Fruit fly (Drosophila melanogaster) whole organism, prepupa: ENCODE data around the gene CG1271.

Experiments
- Blimp-1 ChIP-seq: fragments of 200-800 bp; sonication (Bioruptor generic); optimal IDR thresholded peaks from 3 replicates; lab custom pipeline; 2017; ENCODE audit warnings: missing biosample characterization, missing genetic modification characterization, mild to moderate bottlenecking, moderate library complexity, missing genetic modification reagents
- CG10631 ChIP-seq: fragments of 200-800 bp; sonication (Bioruptor generic); optimal IDR thresholded peaks from 2 replicates; lab custom pipeline; 2016; ENCODE audit warnings: missing biosample characterization, missing genetic modification characterization
- CG10669 ChIP-seq: fragments of 200-800 bp; sonication (Bioruptor generic); optimal IDR thresholded peaks from 3 replicates; lab custom pipeline; 2018; ENCODE audit warnings: missing biosample characterization, mild to moderate bottlenecking, missing genetic modification characterization, moderate library complexity
- CG11294 ChIP-seq: fragments of 200-800 bp; sonication (Bioruptor generic); IDR thresholded peaks from 2 replicates; pipeline ENCODE4 v1.3.6; 2022; ENCODE audit warnings: missing biosample characterization, missing genetic modification characterization
- CG11762 ChIP-seq: fragments of 200-800 bp; sonication (Bioruptor generic); optimal IDR thresholded peaks from 3 replicates; lab custom pipeline; 2016; ENCODE audit warnings: missing biosample characterization, missing genetic modification characterization; ENCODE audit not compliant: insufficient read depth
- CG11902 ChIP-seq: fragments of 200-800 bp; sonication (Bioruptor generic); optimal IDR thresholded peaks from 3 replicates; lab custom pipeline; 2016; ENCODE audit warnings: missing biosample characterization, missing genetic modification characterization
- CG15336 ChIP-seq: fragments of 200-800 bp; sonication (Bioruptor generic); IDR thresholded peaks from 2 replicates; pipeline ENCODE4 v1.3.6; 2022; ENCODE audit warnings: missing biosample characterization, missing genetic modification characterization
- CG1621 ChIP-seq: fragments of 200-800 bp; sonication (Bioruptor generic); optimal IDR thresholded peaks from 3 replicates; lab custom pipeline; 2018; ENCODE audit warnings: missing biosample characterization, mild to moderate bottlenecking, missing genetic modification characterization
- CG16779 ChIP-seq: fragments of 200-800 bp; sonication (Bioruptor generic); optimal IDR thresholded peaks from 3 replicates; lab custom pipeline; 2017; ENCODE audit warnings: missing biosample characterization, mild to moderate bottlenecking, missing genetic modification characterization
- CG3032 ChIP-seq: fragments of 200-800 bp; optimal IDR thresholded peaks from 2 replicates; lab custom pipeline; 2019; ENCODE audit warnings: missing biosample characterization, mild to moderate bottlenecking, missing genetic modification characterization, moderate library complexity
- CG31627 ChIP-seq: fragments of 200-800 bp; sonication (Bioruptor generic); optimal IDR thresholded peaks from 3 replicates; lab custom pipeline; 2016; ENCODE audit warnings: missing biosample characterization, missing genetic modification characterization
- CG4318 ChIP-seq: fragments of 200-800 bp; sonication (Bioruptor generic); optimal IDR thresholded peaks from 3 replicates; lab custom pipeline; 2017; ENCODE audit warnings: missing biosample characterization, mild to moderate bottlenecking, missing genetic modification characterization
- CG6163 ChIP-seq: fragments of 200-800 bp; sonication (Bioruptor generic); IDR thresholded peaks from 3 replicates; pipeline ENCODE4 v1.3.6; 2022; ENCODE audit warnings: missing biosample characterization, missing genetic modification characterization
- CG6276 ChIP-seq: fragments of 200-800 bp; sonication (Bioruptor generic); optimal IDR thresholded peaks from 2 replicates; lab custom pipeline; 2017; ENCODE audit warnings: missing biosample characterization, mild to moderate bottlenecking, missing genetic modification characterization
- CG6808 ChIP-seq: fragments of 200-800 bp; sonication (Bioruptor generic); optimal IDR thresholded peaks from 3 replicates; lab custom pipeline; 2017; ENCODE audit warnings: missing biosample characterization, missing genetic modification characterization, mild to moderate bottlenecking, moderate library complexity, missing genetic modification reagents
- CG6854 ChIP-seq: fragments of 200-800 bp; sonication (Bioruptor generic); optimal IDR thresholded peaks from 2 replicates; lab custom pipeline; 2017; ENCODE audit warnings: missing biosample characterization, mild to moderate bottlenecking, missing genetic modification characterization
- CG7368 ChIP-seq: fragments of 200-800 bp; sonication (Bioruptor generic); optimal IDR thresholded peaks from 3 replicates; lab custom pipeline; 2016; ENCODE audit warnings: missing biosample characterization, missing genetic modification characterization
- CG8319 ChIP-seq: fragments of 200-800 bp; sonication (Bioruptor generic); optimal IDR thresholded peaks from 3 replicates; lab custom pipeline; 2016; ENCODE audit warnings: missing biosample characterization, missing genetic modification characterization
- CG8632 ChIP-seq: fragments of 200-800 bp; sonication (Bioruptor generic); optimal IDR thresholded peaks from 3 replicates; lab custom pipeline; 2016; ENCODE audit warnings: missing biosample characterization, missing genetic modification characterization
- CG9139 ChIP-seq: fragments of 200-800 bp; sonication (Bioruptor generic); optimal IDR thresholded peaks from 3 replicates; lab custom pipeline; 2017; ENCODE audit warnings: missing biosample characterization, mild to moderate bottlenecking, missing genetic modification characterization
- Eip75B ChIP-seq: fragments of 200-800 bp; sonication (Bioruptor generic); optimal IDR thresholded peaks from 3 replicates; lab custom pipeline; 2016; ENCODE audit warnings: missing biosample characterization, missing genetic modification characterization
- Eip78C ChIP-seq: fragments of 200-800 bp; sonication (Bioruptor generic); peaks from one replicate; lab custom pipeline; 2016; ENCODE audit warnings: missing biosample characterization, missing genetic modification characterization
- Ets96B ChIP-seq: fragments of 200-800 bp; optimal IDR thresholded peaks from 2 replicates; lab custom pipeline; 2019; ENCODE audit warnings: missing biosample characterization, mild to moderate bottlenecking, missing genetic modification characterization, moderate library complexity
- Gug ChIP-seq: fragments of 200-800 bp; sonication (Bioruptor generic); IDR thresholded peaks from 2 replicates; pipeline ENCODE4 v1.3.6; 2022; ENCODE audit warnings: missing biosample characterization, missing genetic modification characterization
- Hr38 ChIP-seq: sonication (Bioruptor generic); optimal IDR thresholded peaks from 2 replicates; lab custom pipeline; 2016; ENCODE audit warnings: missing biosample characterization, missing genetic modification characterization
- Hr39 ChIP-seq: fragments of 200-800 bp; sonication (Bioruptor generic); optimal IDR thresholded peaks from 2 replicates; lab custom pipeline; 2016; ENCODE audit warnings: missing biosample characterization, missing genetic modification characterization
- Hr4 ChIP-seq: fragments of 200-800 bp; sonication (Bioruptor generic); optimal IDR thresholded peaks from 3 replicates; lab custom pipeline; 2016; ENCODE audit warnings: missing biosample characterization, missing genetic modification characterization
- Lpt ChIP-seq: fragments of 200-800 bp; sonication (Bioruptor generic); optimal IDR thresholded peaks from 3 replicates; lab custom pipeline; 2016; ENCODE audit warnings: missing biosample characterization, missing genetic modification characterization
- Met ChIP-seq: fragments of 200-800 bp; sonication (Bioruptor generic); optimal IDR thresholded peaks from 3 replicates; lab custom pipeline; 2016; ENCODE audit warnings: missing biosample characterization, missing genetic modification characterization
- OdsH ChIP-seq: fragments of 200-800 bp; sonication (Bioruptor generic); optimal IDR thresholded peaks from 3 replicates; lab custom pipeline; 2016; ENCODE audit warnings: missing biosample characterization, missing genetic modification characterization
- Sox102F ChIP-seq: fragments of 200-800 bp; sonication (Bioruptor generic); optimal IDR thresholded peaks from 2 replicates; lab custom pipeline; 2016; ENCODE audit warnings: missing biosample characterization, mild to moderate bottlenecking, missing genetic modification characterization
- Sox14 ChIP-seq: fragments of 200-800 bp; sonication (Bioruptor generic); optimal IDR thresholded peaks from 3 replicates; lab custom pipeline; 2016; ENCODE audit warnings: missing biosample characterization, missing genetic modification characterization
- achi ChIP-seq: fragments of 200-800 bp; sonication (Bioruptor generic); optimal IDR thresholded peaks from 3 replicates; lab custom pipeline; 2016; ENCODE audit warnings: missing biosample characterization, missing genetic modification characterization
- acj6 ChIP-seq: fragments of 200-800 bp; sonication (Bioruptor generic); optimal IDR thresholded peaks from 3 replicates; lab custom pipeline; 2016; ENCODE audit warnings: missing biosample characterization, missing genetic modification characterization
- cyc ChIP-seq: fragments of 200-800 bp; sonication (Bioruptor generic); optimal IDR thresholded peaks from 3 replicates; lab custom pipeline; 2016; ENCODE audit warnings: missing biosample characterization, missing genetic modification characterization
- dac ChIP-seq: fragments of 200-800 bp; sonication (Bioruptor generic); optimal IDR thresholded peaks from 2 replicates; lab custom pipeline; 2017; ENCODE audit warnings: missing biosample characterization, mild to moderate bottlenecking, missing genetic modification characterization
- dsx ChIP-seq: fragments of 200-800 bp; optimal IDR thresholded peaks from 3 replicates; lab custom pipeline; 2019; ENCODE audit warnings: missing biosample characterization, mild to moderate bottlenecking, missing genetic modification characterization, moderate library complexity; ENCODE audit not compliant: poor library complexity, severe bottlenecking
- eg ChIP-seq: fragments of 200-800 bp; sonication (Bioruptor generic); IDR thresholded peaks from 3 replicates; pipeline ENCODE4 v1.3.6; 2022; ENCODE audit warnings: missing biosample characterization, missing genetic modification characterization
- esn ChIP-seq: fragments of 200-800 bp; sonication (Bioruptor generic); optimal IDR thresholded peaks from 2 replicates; lab custom pipeline; 2016; ENCODE audit warnings: missing biosample characterization, mild to moderate bottlenecking, missing genetic modification characterization, moderate library complexity
- fd59A ChIP-seq: fragments of 200-800 bp; sonication (Bioruptor generic); optimal IDR thresholded peaks from 2 replicates; lab custom pipeline; 2017; ENCODE audit warnings: missing biosample characterization, mild to moderate bottlenecking, missing genetic modification characterization, missing genetic modification reagents
- fkh ChIP-seq: fragments of 200-800 bp; sonication (Bioruptor generic); optimal IDR thresholded peaks from 3 replicates; lab custom pipeline; 2017; ENCODE audit warnings: missing biosample characterization, mild to moderate bottlenecking, missing genetic modification characterization, moderate library complexity
- net ChIP-seq: fragments of 200-800 bp; sonication (Bioruptor generic); optimal IDR thresholded peaks from 3 replicates; lab custom pipeline; 2016; ENCODE audit warnings: missing biosample characterization, missing genetic modification characterization
- spab ChIP-seq: fragments of 200-800 bp; sonication (Bioruptor generic); optimal IDR thresholded peaks from 2 replicates; lab custom pipeline; 2017; ENCODE audit warnings: missing biosample characterization, mild to moderate bottlenecking, missing genetic modification characterization, missing genetic modification reagents
- ss ChIP-seq, 2 experiments: fragments of 200-800 bp; sonication (Bioruptor generic); optimal IDR thresholded peaks; 2 replicates in 1 of 2; 3 replicates in 1 of 2; lab custom pipeline; 2017 to 2018; ENCODE audit warnings: mild to moderate bottlenecking in 2 of 2, missing biosample characterization in 2 of 2, missing genetic modification characterization in 2 of 2, moderate library complexity in 1 of 2
- svp ChIP-seq: fragments of 200-800 bp; sonication (Bioruptor generic); peaks from one replicate; lab custom pipeline; 2016; ENCODE audit warnings: missing biosample characterization, missing genetic modification characterization
- topi ChIP-seq: fragments of 200-800 bp; sonication (Bioruptor generic); optimal IDR thresholded peaks from 3 replicates; lab custom pipeline; 2016; ENCODE audit warnings: missing biosample characterization, missing genetic modification characterization

Gene CG1271

dm6 chr3L:3035769-3036583, 16.3 kb upstream of the CG1271 start (continued):
- TF ChIP-seq CG1621 (tag; lab: Kevin White, UChicago) = peak; percentile 5
- TF ChIP-seq eg = peak; percentile 81
- TF ChIP-seq CG10631 (GFP tag; lab: Kevin White, UChicago) = peak; percentile 72
- TF ChIP-seq Eip75B (GFP tag; lab: Kevin White, UChicago) = peak; percentile 82
- TF ChIP-seq CG6808 (GFP tag; lab: Kevin White, UChicago) = peak; percentile 78
- peak; percentile 74 for TF ChIP-seq Gug
- TF ChIP-seq CG6163 (GFP tag; lab: Robert Waterston, UW) = peak; percentile 83
- TF ChIP-seq topi (GFP tag; lab: Kevin White, UChicago) = peak; percentile 83
- TF ChIP-seq Hr38 (GFP tag; lab: Kevin White, UChicago) = no peak
- peak; percentile 83 for TF ChIP-seq esn
- peak; percentile 21 for TF ChIP-seq Blimp-1 (GFP tag; lab: Kevin White, UChicago)
- peak; percentile 68 for TF ChIP-seq CG11762 (GFP tag; lab: Kevin White, UChicago)
- peak; percentile 72 for TF ChIP-seq svp (GFP tag; lab: Kevin White, UChicago)
- peak; percentile 58 for TF ChIP-seq fkh
- TF ChIP-seq Met (GFP tag; lab: Kevin White, UChicago) = peak; percentile 74
- TF ChIP-seq CG8632 (GFP tag; lab: Kevin White, UChicago) = peak; percentile 46
- peak; percentile 71 for TF ChIP-seq CG10669 (GFP tag; lab: Kevin White, UChicago)
- peak; percentile 38 for TF ChIP-seq CG9139 (GFP tag; lab: Kevin White, UChicago)
- peak; percentile 59 for TF ChIP-seq Hr39
- TF ChIP-seq OdsH (GFP tag; lab: Kevin White, UChicago) = peak; percentile 77
- peak; percentile 93 for TF ChIP-seq Eip78C (GFP tag; lab: Kevin White, UChicago)
- TF ChIP-seq Ets96B (tag; lab: Kevin White, UChicago) = peak; percentile 60
- TF ChIP-seq CG7368 (GFP tag; lab: Kevin White, UChicago) = peak; percentile 66

- no peak for TF ChIP-seq CG16779
- no peak for TF ChIP-seq CG3032 (tag; lab: Kevin White, UChicago)
- TF ChIP-seq CG8632 (GFP tag; lab: Kevin White, UChicago) = no peak
- no peak for TF ChIP-seq CG6276 (GFP tag; lab: Kevin White, UChicago)
- no peak for TF ChIP-seq CG10669 (GFP tag; lab: Kevin White, UChicago)
- TF ChIP-seq CG4318 (GFP tag; lab: Kevin White, UChicago) = no peak
- no peak for TF ChIP-seq Eip75B (GFP tag; lab: Kevin White, UChicago)
- TF ChIP-seq achi (GFP tag; lab: Kevin White, UChicago) = peak; percentile 28
- no peak for TF ChIP-seq CG15336 (GFP tag; lab: Robert Waterston, UW)
- TF ChIP-seq Sox102F = peak; percentile 52
- no peak for TF ChIP-seq net
- no peak for TF ChIP-seq Ets96B (tag; lab: Kevin White, UChicago)
- no peak for TF ChIP-seq Lpt (GFP tag; lab: Kevin White, UChicago)
- TF ChIP-seq CG6854 = no peak
- TF ChIP-seq CG11902 (GFP tag; lab: Kevin White, UChicago) = peak; percentile 8
- no peak for TF ChIP-seq CG10631 (GFP tag; lab: Kevin White, UChicago)
- TF ChIP-seq CG8319 (GFP tag; lab: Kevin White, UChicago) = peak; percentile 13
- TF ChIP-seq ss (GFP tag; optimal IDR thresholded peaks at IDR 0.05; lab: Kevin White, UChicago) = no peak
- peak; percentile 58 for TF ChIP-seq Met (GFP tag; lab: Kevin White, UChicago)
- TF ChIP-seq dsx (GFP tag; lab: Kevin White, UChicago) = no peak
- no peak for TF ChIP-seq fd59A (GFP tag; lab: Kevin White, UChicago)
- peak; percentile 74 for TF ChIP-seq Sox14
- TF ChIP-seq Hr4 = no peak
- no peak for TF ChIP-seq Gug
- no peak for TF ChIP-seq Hr38 (GFP tag; lab: Kevin White, UChicago)
- TF ChIP-seq CG11294 (GFP tag; lab: Robert Waterston, UW) = no peak
- TF ChIP-seq CG31627 = peak; percentile 46
- TF ChIP-seq spab (GFP tag; lab: Kevin White, UChicago) = no peak
- peak; percentile 39 for TF ChIP-seq OdsH (GFP tag; lab: Kevin White, UChicago)
- TF ChIP-seq Eip78C (GFP tag; lab: Kevin White, UChicago) = peak; percentile 78
- TF ChIP-seq cyc = peak; percentile 13
- no peak for TF ChIP-seq dac (GFP tag; lab: Kevin White, UChicago)
- no peak for TF ChIP-seq acj6 (GFP tag; lab: Kevin White, UChicago)
These were observed 15.2 kb upstream of the CG1271 start for dm6 chr3L:3036951-3037586.
